Worm (Caenorhabditis elegans): Measurements from ENCODE around the gene srv-27.

The srv-27 gene

DNA sequence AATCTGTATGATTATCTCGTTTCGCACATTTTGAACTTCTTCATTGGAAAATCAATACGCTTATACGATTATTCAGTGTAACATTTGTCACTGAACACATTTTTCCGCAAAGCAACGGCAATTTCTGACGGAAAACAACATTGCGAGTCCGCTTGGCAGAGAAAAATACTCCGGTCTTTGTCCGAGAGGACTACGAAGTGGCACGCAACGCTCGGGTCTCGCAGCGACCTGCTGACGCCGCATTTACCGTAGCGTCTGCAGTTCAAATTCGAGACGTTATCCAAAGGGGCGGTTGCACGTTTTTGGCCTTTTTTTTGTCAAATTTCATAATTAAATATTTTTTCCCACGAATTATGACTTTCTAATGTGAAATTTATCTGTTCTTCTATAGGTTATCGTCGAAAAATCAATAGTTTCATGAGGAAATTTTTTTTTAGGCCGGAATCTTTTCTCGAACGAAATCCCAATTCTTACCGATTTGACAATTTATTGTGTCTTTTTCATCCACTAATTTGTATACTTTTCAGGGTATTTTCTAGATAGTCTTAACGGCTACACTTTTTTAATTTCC, 25.6 kb upstream of the srv-27 start, which contains the start of gene sqd-1 (continued):
- TF ChIP-seq pqm-1 (tag; optimal IDR thresholded peaks at IDR 0.05) (no peak), madf-9 (GFP tag; conservative IDR thresholded peaks at IDR 0.05) (peak; percentile 92), zfp-3 (GFP tag; conservative IDR thresholded peaks at IDR 0.05) (peak; percentile 90), snpc-4 (tag; optimal IDR thresholded peaks at IDR 0.05) (peak; percentile 49), lsy-2 (tag; optimal IDR thresholded peaks at IDR 0.05) (peak; percentile 95 to 99), T20F7.1 (GFP tag; optimal IDR thresholded peaks at IDR 0.05) (peak; percentile 86), lin-39 (tag; optimal IDR thresholded peaks at IDR 0.05) (no peak), lin-1 (GFP tag; IDR thresholded peaks at IDR 0.05) (peak; percentile 95), pha-4 (GFP tag; IDR thresholded peaks at IDR 0.05) (peak; percentile 92), pha-4 (tag; optimal IDR thresholded peaks at IDR 0.05) (no peak), ZK337.2 (GFP tag; IDR thresholded peaks at IDR 0.05) (0 out of 2 replicates have a peak, but pooled peaks have one; percentile 49), jun-1 (tag; optimal IDR thresholded peaks at IDR 0.05) (peak; percentile 88), unc-62 (GFP tag; optimal IDR thresholded peaks at IDR 0.05 in 1 of 2) (peak; percentile 39 to 96), unc-62 (tag; optimal IDR thresholded peaks at IDR 0.05) (no peak), dmd-6 (GFP tag; IDR thresholded peaks at IDR 0.05) (peak; percentile 96), F26F4.8 (GFP tag; conservative IDR thresholded peaks at IDR 0.05) (no peak), lin-13 (GFP tag; optimal IDR thresholded peaks at IDR 0.05) (peak; percentile 90), ceh-28 (tag; optimal IDR thresholded peaks at IDR 0.05) (no peak), ceh-44 (GFP tag; IDR thresholded peaks at IDR 0.05) (peak; percentile 84; the same call in 1 of the 2 replicates), ceh-32 (tag; optimal IDR thresholded peaks at IDR 0.05; ENCODE audit: poor library complexity) (peak; percentile 79), D1046.2 (GFP tag; IDR thresholded peaks at IDR 0.05) (peak; percentile 68; the same call in 1 of the 2 replicates), fkh-10 (GFP tag; optimal IDR thresholded peaks at IDR 0.05) (peak; percentile 80), daf-19 (GFP tag; conservative IDR thresholded peaks at IDR 0.05) (no peak), dve-1 (tag; optimal IDR thresholded peaks at IDR 0.05; ENCODE audit: insufficient read depth) (peak; percentile 99), fos-1 (tag; optimal IDR thresholded peaks at IDR 0.05) (peak; percentile 53), saeg-2 (GFP tag; IDR thresholded peaks at IDR 0.05) (peak; percentile 86), hif-1 (tag; optimal IDR thresholded peaks at IDR 0.05) (peak; percentile 35 to 94), daf-12 (tag; optimal IDR thresholded peaks at IDR 0.05) (no peak), spr-1 (tag; optimal IDR thresholded peaks at IDR 0.05) (peak; percentile 92), Y105C5A.15 (GFP tag; IDR thresholded peaks at IDR 0.05) (0 out of 2 replicates have a peak, but pooled peaks have one; percentile 64), nhr-11 (tag; optimal IDR thresholded peaks at IDR 0.05) (peak; percentile 95), ZK546.5 (tag; optimal IDR thresholded peaks at IDR 0.05) (peak; percentile 100), R02D3.7 (tag; optimal IDR thresholded peaks at IDR 0.05) (peak; percentile 46), cey-2 (tag; optimal IDR thresholded peaks at IDR 0.05; ENCODE audit: borderline replicate concordance, insufficient read depth) (no peak), ceh-20 (GFP tag; IDR thresholded peaks at IDR 0.05) (peak; percentile 93), T26A8.4 (GFP tag; IDR thresholded peaks at IDR 0.05) (peak; percentile 98), nhr-10 (tag; optimal IDR thresholded peaks at IDR 0.05) (peak; percentile 25), gei-8 (GFP tag; optimal IDR thresholded peaks at IDR 0.05) (peak; percentile 58), egl-43 (GFP tag; IDR thresholded peaks at IDR 0.05) (peak; percentile 91), attf-4 (tag; optimal IDR thresholded peaks at IDR 0.05) (no peak), lin-15B (tag; optimal IDR thresholded peaks at IDR 0.05) (peak; percentile 56), nhr-41 (GFP tag; IDR thresholded peaks at IDR 0.05) (peak; percentile 48; the same call in 1 of the 2 replicates), Y5F2A.4 (GFP tag; optimal IDR thresholded peaks at IDR 0.05) (peak; percentile 72), mep-1 (tag; optimal IDR thresholded peaks at IDR 0.05) (peak; percentile 96), lin-29 (GFP tag; IDR thresholded peaks at IDR 0.05) (peak; percentile 85), ceh-62 (tag; optimal IDR thresholded peaks at IDR 0.05) (no peak), daf-16 (GFP tag; optimal IDR thresholded peaks at IDR 0.05) (peak; percentile 60 to 94), daf-16 (tag; optimal IDR thresholded peaks at IDR 0.05) (peak; percentile 87), nhr-76 (tag; optimal IDR thresholded peaks at IDR 0.05) (peak; percentile 31), aha-1 (tag) (peak; percentile 100), lim-7 (GFP tag; IDR thresholded peaks at IDR 0.05) (peak; percentile 74)

Data from whole organism, L4 larva.